Worm (Caenorhabditis elegans) whole organism, late embryonic: ENCODE results near the gene plk-1.
A peak's percentile ranks its signal among the peaks of the same experiment; 100 is the strongest.

Experiments
- C08G9.2 ChIP-seq: sonication (generic microtip); optimal IDR thresholded peaks from 2 replicates; lab custom pipeline; 2016; ENCODE audit warnings: mild to moderate bottlenecking, missing genetic modification characterization, moderate library complexity, missing compliant biosample characterization
- C38D4.7 ChIP-seq: fragments of 200-800 bp; sonication (Bioruptor generic); optimal IDR thresholded peaks from 2 replicates; lab custom pipeline; 2018; ENCODE audit warnings: mild to moderate bottlenecking, missing genetic modification characterization, moderate library complexity, missing compliant biosample characterization
- F13H6.1 ChIP-seq: sonication (generic microtip); optimal IDR thresholded peaks from 2 replicates; lab custom pipeline; 2016; ENCODE audit warnings: missing genetic modification characterization, missing compliant biosample characterization
- K09A11.1 ChIP-seq: sonication (generic microtip); optimal IDR thresholded peaks from 2 replicates; lab custom pipeline; 2017; ENCODE audit warnings: antibody characterized with exemption, mild to moderate bottlenecking, missing genetic modification characterization, missing compliant biosample characterization; ENCODE audit not compliant: insufficient read depth
- Y22D7AL.16 ChIP-seq: sonication (generic microtip); optimal IDR thresholded peaks from 2 replicates; lab custom pipeline; 2016; ENCODE audit warnings: missing genetic modification characterization, missing compliant biosample characterization
- ahr-1 ChIP-seq: sonication (generic microtip); optimal IDR thresholded peaks from 2 replicates; lab custom pipeline; 2016; ENCODE audit warnings: missing genetic modification characterization, missing compliant biosample characterization
- ceh-14 ChIP-seq: sonication (generic microtip); optimal IDR thresholded peaks from 2 replicates; lab custom pipeline; 2016; ENCODE audit warnings: missing genotype, missing genetic modification characterization, missing compliant biosample characterization
- ceh-18 ChIP-seq: sonication (generic microtip); optimal IDR thresholded peaks from 2 replicates; lab custom pipeline; 2016; ENCODE audit warnings: missing genetic modification characterization, missing compliant biosample characterization
- ceh-2 ChIP-seq: sonication (generic microtip); optimal IDR thresholded peaks from 2 replicates; lab custom pipeline; 2016; ENCODE audit warnings: missing genotype, missing genetic modification characterization, missing compliant biosample characterization
- ceh-22 ChIP-seq: sonication (generic microtip); optimal IDR thresholded peaks from 2 replicates; lab custom pipeline; 2017; ENCODE audit warnings: missing biosample characterization, missing genetic modification characterization
- ceh-24 ChIP-seq: sonication (generic microtip); optimal IDR thresholded peaks from 2 replicates; lab custom pipeline; 2016; ENCODE audit warnings: mild to moderate bottlenecking, missing genetic modification characterization, missing compliant biosample characterization
- ceh-30 ChIP-seq: fragments of 150-350 bp; optimal IDR thresholded peaks from 2 replicates; lab custom pipeline; 2014; ENCODE audit warnings: missing biosample characterization, missing genetic modification characterization
- ceh-31 ChIP-seq: sonication (generic microtip); optimal IDR thresholded peaks from 2 replicates; lab custom pipeline; 2016; ENCODE audit warnings: missing genetic modification characterization, missing compliant biosample characterization
- ceh-45 ChIP-seq: fragments of 200-800 bp; sonication (Bioruptor generic); IDR thresholded peaks from 2 replicates; pipeline ENCODE4 v1.3.6; 2022; ENCODE audit warnings: missing genetic modification reagents, missing genetic modification characterization, missing compliant biosample characterization
- ceh-6 ChIP-seq: fragments of 200-800 bp; sonication (Bioruptor generic); optimal IDR thresholded peaks from 2 replicates; lab custom pipeline; 2018; ENCODE audit warnings: mild to moderate bottlenecking, missing genetic modification characterization, missing compliant biosample characterization
- dmd-4 ChIP-seq: sonication (generic microtip); optimal IDR thresholded peaks from 2 replicates; lab custom pipeline; 2016; ENCODE audit warnings: borderline replicate concordance, missing genetic modification characterization, missing compliant biosample characterization
- elt-2 ChIP-seq: sonication (generic microtip); optimal IDR thresholded peaks from 2 replicates; lab custom pipeline; 2016; ENCODE audit warnings: missing genetic modification reagents, missing genetic modification characterization, missing compliant biosample characterization
- ets-4 ChIP-seq: sonication (generic microtip); optimal IDR thresholded peaks from 2 replicates; lab custom pipeline; 2016; ENCODE audit warnings: missing genetic modification characterization, missing compliant biosample characterization
- eyg-1 ChIP-seq: sonication (generic microtip); optimal IDR thresholded peaks from 2 replicates; lab custom pipeline; 2016; ENCODE audit warnings: missing genotype, missing genetic modification characterization, missing compliant biosample characterization
- fax-1 ChIP-seq: sonication (generic microtip); optimal IDR thresholded peaks from 2 replicates; lab custom pipeline; 2016; ENCODE audit warnings: missing genotype, missing genetic modification characterization, missing compliant biosample characterization
- gmeb-2 ChIP-seq: sonication (generic microtip); optimal IDR thresholded peaks from 2 replicates; lab custom pipeline; 2016; ENCODE audit warnings: missing genetic modification characterization, inconsistent platforms, missing compliant biosample characterization
- hlh-15 ChIP-seq: sonication (generic microtip); optimal IDR thresholded peaks from 2 replicates; lab custom pipeline; 2016; ENCODE audit warnings: missing genetic modification characterization, missing compliant biosample characterization
- hlh-30 ChIP-seq: sonication (generic microtip); optimal IDR thresholded peaks from 2 replicates; lab custom pipeline; 2017; ENCODE audit warnings: antibody characterized with exemption, missing genetic modification characterization, missing compliant biosample characterization; ENCODE audit not compliant: insufficient read depth
- hlh-6 ChIP-seq: sonication (generic microtip); optimal IDR thresholded peaks from 2 replicates; lab custom pipeline; 2016; ENCODE audit warnings: missing genotype, missing genetic modification characterization, missing compliant biosample characterization
- hlh-8 ChIP-seq: sonication (generic microtip); optimal IDR thresholded peaks from 2 replicates; lab custom pipeline; 2016; ENCODE audit warnings: missing genotype, missing genetic modification characterization, missing compliant biosample characterization
- lin-11 ChIP-seq: fragments of 200-800 bp; sonication (Bioruptor generic); optimal IDR thresholded peaks from 2 replicates; lab custom pipeline; 2018; ENCODE audit warnings: mild to moderate bottlenecking, missing genetic modification characterization, missing compliant biosample characterization
- madf-2 ChIP-seq: sonication (generic microtip); optimal IDR thresholded peaks from 2 replicates; lab custom pipeline; 2017; ENCODE audit warnings: missing genetic modification characterization, missing compliant biosample characterization
- mec-3 ChIP-seq: sonication (generic microtip); optimal IDR thresholded peaks from 2 replicates; lab custom pipeline; 2016; ENCODE audit warnings: borderline replicate concordance, missing genetic modification characterization, missing compliant biosample characterization
- nfya-1 ChIP-seq: sonication (generic microtip); optimal IDR thresholded peaks from 2 replicates; lab custom pipeline; 2017; ENCODE audit warnings: missing genetic modification characterization, mild to moderate bottlenecking, missing compliant biosample characterization, antibody characterized with exemption, moderate library complexity
- pag-3 ChIP-seq: sonication (generic microtip); optimal IDR thresholded peaks from 2 replicates; lab custom pipeline; 2016; ENCODE audit warnings: missing compliant biosample characterization, missing genetic modification characterization, borderline replicate concordance
- pax-1 ChIP-seq: fragments of 150-350 bp; optimal IDR thresholded peaks from 2 replicates; lab custom pipeline; 2014; ENCODE audit warnings: missing biosample characterization, missing genetic modification characterization
- pha-2 ChIP-seq: sonication (generic microtip); optimal IDR thresholded peaks from 2 replicates; lab custom pipeline; 2017; ENCODE audit warnings: mild to moderate bottlenecking, missing genetic modification characterization, missing compliant biosample characterization
- pha-4 ChIP-seq: fragments of 150-350 bp; optimal IDR thresholded peaks from 2 replicates; lab custom pipeline; 2018; ENCODE audit warnings: missing biosample characterization, missing genetic modification reagents, missing genetic modification characterization
- pqm-1 ChIP-seq: sonication (generic microtip); optimal IDR thresholded peaks from 2 replicates; lab custom pipeline; 2016; ENCODE audit warnings: missing genetic modification characterization, missing compliant biosample characterization
- rnt-1 ChIP-seq: sonication (generic microtip); optimal IDR thresholded peaks from 2 replicates; lab custom pipeline; 2016; ENCODE audit warnings: missing genetic modification characterization, missing compliant biosample characterization
- sox-2 ChIP-seq: fragments of 200-800 bp; sonication (Bioruptor generic); IDR thresholded peaks from 2 replicates; pipeline ENCODE4 v1.3.6; 2022; ENCODE audit warnings: missing genetic modification reagents, missing genetic modification characterization, missing compliant biosample characterization
- syd-9 ChIP-seq: sonication (generic microtip); optimal IDR thresholded peaks from 2 replicates; lab custom pipeline; 2016; ENCODE audit warnings: mild to moderate bottlenecking, missing genetic modification characterization, moderate library complexity, missing compliant biosample characterization
- tbx-2 ChIP-seq: sonication (generic microtip); optimal IDR thresholded peaks from 2 replicates; lab custom pipeline; 2016; ENCODE audit warnings: missing genetic modification characterization, missing compliant biosample characterization
- tbx-7 ChIP-seq: sonication (generic microtip); optimal IDR thresholded peaks from 2 replicates; lab custom pipeline; 2016; ENCODE audit warnings: missing genotype, missing genetic modification characterization, missing compliant biosample characterization
- ttx-3 ChIP-seq: sonication (generic microtip); optimal IDR thresholded peaks from 2 replicates; lab custom pipeline; 2016; ENCODE audit warnings: missing genetic modification reagents, missing genetic modification characterization, missing compliant biosample characterization
- unc-3 ChIP-seq, 2 experiments: fragments of 200-800 bp in 1 of 2; sonication (Bioruptor generic) in 1 of 2; sonication (generic microtip) in 1 of 2; conservative IDR thresholded peaks in 1 of 2; optimal IDR thresholded peaks in 1 of 2; 2 replicates each; pipeline versions ENCODE4 v1.3.6 to Lab custom; 2016 to 2022; ENCODE audit warnings: missing compliant biosample characterization in 2 of 2, missing genetic modification characterization in 2 of 2, missing genetic modification reagents in 1 of 2
- unc-42 ChIP-seq: sonication (generic microtip); optimal IDR thresholded peaks from 2 replicates; lab custom pipeline; 2016; ENCODE audit warnings: missing genotype, missing genetic modification characterization, missing compliant biosample characterization
- unc-55 ChIP-seq: sonication (generic microtip); optimal IDR thresholded peaks from 2 replicates; lab custom pipeline; 2017; ENCODE audit warnings: missing biosample characterization, missing genetic modification reagents, missing genetic modification characterization
- unc-86 ChIP-seq: sonication (generic microtip); optimal IDR thresholded peaks from 2 replicates; lab custom pipeline; 2016; ENCODE audit warnings: missing genetic modification characterization, missing compliant biosample characterization
- ztf-16 ChIP-seq: sonication (generic microtip); optimal IDR thresholded peaks from 2 replicates; lab custom pipeline; 2017; ENCODE audit warnings: missing genetic modification characterization, missing compliant biosample characterization

The plk-1 gene

ce11 chrIII:8093079-8093623, 8.0 kb upstream of the plk-1 start, which contains the start of gene K06H7.2:
Gene K06H7.2 (plus strand): TSS chrIII:8093573.
- TF ChIP-seq ceh-45 (GFP tag; lab: Robert Waterston, UW) (no peak), ceh-14 (no peak), hlh-30 (peak; percentile 93), unc-55 (peak; percentile 43), pag-3 (tag; lab: Kevin White, UChicago) (no peak), unc-3 (GFP tag; conservative IDR thresholded peaks at IDR 0.05; lab: Robert Waterston, UW) (no peak), unc-3 (tag; optimal IDR thresholded peaks at IDR 0.05; lab: Kevin White, UChicago) (no peak), pqm-1 (tag; lab: Kevin White, UChicago) (no peak), unc-42 (peak; percentile 95), lin-11 (tag; lab: Kevin White, UChicago) (no peak), ceh-18 (tag; lab: Kevin White, UChicago) (peak; percentile 57), hlh-6 (no peak), tbx-7 (tag; lab: Kevin White, UChicago) (no peak), ceh-24 (tag; lab: Kevin White, UChicago) (no peak), ceh-6 (GFP tag; lab: Kevin White, UChicago) (no peak), pha-4 (tag; lab: Kevin White, UChicago) (no peak), hlh-15 (tag; lab: Kevin White, UChicago) (no peak), gmeb-2 (tag; lab: Kevin White, UChicago) (no peak), mec-3 (tag; lab: Kevin White, UChicago) (no peak), fax-1 (tag; lab: Kevin White, UChicago) (no peak), syd-9 (tag; lab: Kevin White, UChicago) (no peak), nfya-1 (tag; lab: Kevin White, UChicago) (peak; percentile 53), pha-2 (peak; percentile 22), dmd-4 (tag; lab: Kevin White, UChicago) (no peak), rnt-1 (tag; lab: Kevin White, UChicago) (no peak), C08G9.2 (tag; lab: Kevin White, UChicago) (no peak), ceh-31 (tag; lab: Kevin White, UChicago) (peak; percentile 48), ceh-2 (tag; lab: Kevin White, UChicago) (no peak), tbx-2 (tag; lab: Kevin White, UChicago) (peak; percentile 27), elt-2 (peak; percentile 22)

DNA sequence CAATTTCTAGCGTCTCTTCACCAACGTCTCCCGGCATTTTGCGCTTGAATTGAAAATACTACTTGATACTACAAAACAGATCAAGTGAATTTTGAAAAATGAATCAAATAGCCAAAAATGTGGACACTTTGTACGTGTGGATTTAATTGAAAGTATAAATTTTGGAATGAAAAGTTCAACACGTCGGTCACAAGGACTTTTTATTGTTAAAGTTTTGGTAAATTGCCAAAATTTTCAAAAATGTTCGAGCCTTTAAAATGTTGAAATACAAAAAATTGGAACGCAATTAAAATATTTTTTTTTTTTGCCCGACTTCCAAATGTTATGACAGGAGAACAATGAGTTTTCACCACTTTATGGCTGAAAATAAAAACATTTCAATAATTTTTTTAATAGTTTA, 3.0 kb upstream of the plk-1 start, which contains the start of gene K06H7.8:
Gene K06H7.8, minus strand, starts transcription at position 101 of the 400 bp plus-strand sequence.
- TF ChIP-seq hlh-8 (tag; lab: Kevin White, UChicago) = no peak
- TF ChIP-seq lin-11 (tag; lab: Kevin White, UChicago) = no peak
- TF ChIP-seq eyg-1 = no peak
- no peak for TF ChIP-seq unc-42
- no peak for TF ChIP-seq gmeb-2 (tag; lab: Kevin White, UChicago)
- no peak for TF ChIP-seq Y22D7AL.16 (tag; lab: Kevin White, UChicago)
- no peak for TF ChIP-seq unc-3 (GFP tag; conservative IDR thresholded peaks at IDR 0.05; lab: Robert Waterston, UW)
- no peak for TF ChIP-seq unc-3 (tag; optimal IDR thresholded peaks at IDR 0.05; lab: Kevin White, UChicago)
- TF ChIP-seq ztf-16 (tag; lab: Kevin White, UChicago) = no peak
- TF ChIP-seq madf-2 = no peak
- no peak for TF ChIP-seq fax-1 (tag; lab: Kevin White, UChicago)
- TF ChIP-seq pax-1 = no peak
- TF ChIP-seq C08G9.2 (tag; lab: Kevin White, UChicago) = no peak
- TF ChIP-seq F13H6.1 (tag; lab: Kevin White, UChicago) = no peak
- TF ChIP-seq tbx-7 (tag; lab: Kevin White, UChicago) = no peak
- TF ChIP-seq, all 69 proteins: peak for 0

- TF ChIP-seq ceh-22 (no peak), sox-2 (no peak), ahr-1 (tag; lab: Kevin White, UChicago) (no peak), mec-3 (tag; lab: Kevin White, UChicago) (no peak), pha-4 (tag; lab: Kevin White, UChicago) (no peak), gmeb-2 (tag; lab: Kevin White, UChicago) (no peak), ceh-30 (no peak), ets-4 (tag; lab: Kevin White, UChicago) (no peak), Y22D7AL.16 (tag; lab: Kevin White, UChicago) (no peak), ceh-31 (tag; lab: Kevin White, UChicago) (no peak), unc-55 (no peak), C38D4.7 (GFP tag; lab: Kevin White, UChicago) (no peak), hlh-15 (tag; lab: Kevin White, UChicago) (no peak), K09A11.1 (no peak), unc-3 (GFP tag; conservative IDR thresholded peaks at IDR 0.05; lab: Robert Waterston, UW) (no peak), unc-3 (tag; optimal IDR thresholded peaks at IDR 0.05; lab: Kevin White, UChicago) (no peak), ceh-24 (tag; lab: Kevin White, UChicago) (no peak), unc-86 (tag; lab: Kevin White, UChicago) (no peak), ttx-3 (no peak)
Observed at ce11 chrIII:8099022-8099421, 2.1 kb upstream of the plk-1 start, which contains the start of gene K06H7.1. Gene K06H7.1 (plus strand): TSS chrIII:8099322.
